Fruit fly (Drosophila melanogaster) whole organism, pupa: ENCODE measurements around the gene CG13280.

Source experiments
- CG10348 ChIP-seq: fragments of 200-800 bp; sonication (Bioruptor generic); IDR thresholded peaks from 2 replicates; pipeline ENCODE4 v1.3.6; 2022; ENCODE audit warnings: missing biosample characterization, missing genetic modification characterization
- CG12605 ChIP-seq: fragments of 200-800 bp; sonication (Bioruptor generic); IDR thresholded peaks from 2 replicates; pipeline ENCODE4 v1.3.6; 2022; ENCODE audit warnings: missing biosample characterization, missing genetic modification characterization
- CG14655 ChIP-seq: fragments of 200-800 bp; sonication (Bioruptor generic); optimal IDR thresholded peaks from 3 replicates; lab custom pipeline; 2017; ENCODE audit warnings: mild to moderate bottlenecking, missing biosample characterization, missing genetic modification reagents, missing genetic modification characterization
- CG4496 ChIP-seq: fragments of 200-800 bp; sonication (Bioruptor generic); IDR thresholded peaks from 3 replicates; pipeline ENCODE4 v1.3.6; 2022; ENCODE audit warnings: missing biosample characterization, missing genetic modification characterization
- CG8159 ChIP-seq: fragments of 200-800 bp; sonication (Bioruptor generic); optimal IDR thresholded peaks from 3 replicates; lab custom pipeline; 2018; ENCODE audit warnings: missing biosample characterization, mild to moderate bottlenecking, missing genetic modification characterization, moderate library complexity
- CG8301 ChIP-seq: fragments of 200-800 bp; sonication (Bioruptor generic); optimal IDR thresholded peaks from 2 replicates; lab custom pipeline; 2018; ENCODE audit warnings: missing biosample characterization, mild to moderate bottlenecking, missing genetic modification characterization
- EcR ChIP-seq: fragments of 200-800 bp; sonication (Bioruptor generic); optimal IDR thresholded peaks from 3 replicates; lab custom pipeline; 2019; ENCODE audit warnings: missing biosample characterization, missing genetic modification characterization, mild to moderate bottlenecking, moderate library complexity, missing genetic modification reagents
- fd96Ca ChIP-seq: fragments of 200-800 bp; sonication (Bioruptor generic); IDR thresholded peaks from 3 replicates; pipeline ENCODE4 v1.3.6; 2022; ENCODE audit warnings: missing biosample characterization, missing genetic modification characterization
- gl ChIP-seq: fragments of 200-800 bp; sonication (Bioruptor generic); optimal IDR thresholded peaks from 2 replicates; lab custom pipeline; 2018; ENCODE audit warnings: missing biosample characterization, mild to moderate bottlenecking, missing genetic modification characterization

dm6 chr2L:16787548-16787947, 33.3 kb downstream of the CG13280 start:
- no peak for TF ChIP-seq gl
- TF ChIP-seq EcR (GFP tag; lab: Kevin White, UChicago) = no peak
- no peak for TF ChIP-seq fd96Ca (GFP tag; lab: Robert Waterston, UW)
- TF ChIP-seq CG8301 (tag; lab: Kevin White, UChicago) = no peak
- TF ChIP-seq CG12605 (GFP tag; lab: Robert Waterston, UW) = no peak
- TF ChIP-seq CG10348 (GFP tag; lab: Robert Waterston, UW) = no peak
- no peak for TF ChIP-seq CG4496 (GFP tag; lab: Robert Waterston, UW)
- TF ChIP-seq CG8159 (tag; lab: Kevin White, UChicago) = no peak
- no peak for TF ChIP-seq CG14655
